Fruit fly (Drosophila melanogaster) S2 (cell line): ENCODE data around the gene CG34453.

Experiments
- CG8478 ChIP-seq: fragments of >200 bp; optimal IDR thresholded peaks from 2 replicates; lab custom pipeline; 2018
- CTCF ChIP-seq, 2 experiments: fragments of >200 bp; optimal IDR thresholded peaks; 2 replicates each; lab custom pipeline; 2018

DNA sequence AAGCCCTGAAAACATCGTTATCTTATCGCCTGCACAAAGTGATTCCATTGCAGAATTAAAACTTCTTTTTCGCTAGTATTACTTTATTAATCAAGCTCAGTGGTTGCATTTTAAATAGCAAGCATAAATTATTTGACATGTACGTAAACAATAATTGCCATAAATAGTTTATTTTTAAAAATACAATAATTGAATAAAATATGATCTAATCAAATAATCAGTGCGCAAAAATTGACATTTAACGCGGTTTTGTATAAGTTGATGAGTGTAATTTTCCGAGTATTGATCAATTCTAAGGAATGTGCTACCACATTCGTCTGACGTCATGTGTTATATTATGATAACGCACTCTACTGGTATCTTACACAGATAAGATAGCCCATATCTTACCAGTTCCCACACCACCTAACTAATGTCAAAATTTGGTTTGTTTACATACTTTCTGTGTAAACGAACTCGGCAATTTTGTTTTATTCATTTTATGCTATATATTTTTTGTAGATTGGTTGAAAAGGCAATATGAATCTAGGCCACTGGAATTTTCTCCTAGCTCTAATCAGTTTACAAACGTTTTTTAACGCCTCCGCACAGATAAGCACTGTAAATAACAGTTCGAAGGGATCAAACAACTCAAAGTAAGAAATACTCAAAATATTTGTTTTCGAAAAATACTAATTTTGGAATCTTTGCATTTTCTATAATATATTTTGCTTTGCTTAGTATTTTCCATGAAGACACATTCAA, 14.5 kb upstream of the CG34453 start, which contains the start of gene mthl14:
- no peak for TF ChIP-seq CTCF (optimal IDR thresholded peaks at IDR 0.05; lab: Kevin White, UChicago)
- no peak for TF ChIP-seq CG8478 (lab: Kevin White, UChicago)
